Worm (Caenorhabditis elegans): ENCODE data around the gene valv-1.

Gene valv-1

ce11 chrIV:7420913-7421312, 24.2 kb downstream of the valv-1 start, which contains the start of gene srtx-1:
TSS of gene srtx-1 (plus strand) at chrIV:7421213.
- TF ChIP-seq lin-32 (GFP tag; optimal IDR thresholded peaks at IDR 0.05) (no peak), pha-4 (tag; optimal IDR thresholded peaks at IDR 0.05) (no peak), nhr-237 (tag; optimal IDR thresholded peaks at IDR 0.05) (no peak), unc-39 (tag; optimal IDR thresholded peaks at IDR 0.05) (no peak), elt-1 (tag; optimal IDR thresholded peaks at IDR 0.05; ENCODE audit: borderline replicate concordance, insufficient read depth) (no peak), mep-1 (tag; optimal IDR thresholded peaks at IDR 0.05) (no peak), zip-8 (tag; optimal IDR thresholded peaks at IDR 0.05) (no peak), flh-1 (GFP tag; optimal IDR thresholded peaks at IDR 0.05) (no peak), nhr-28 (tag; optimal IDR thresholded peaks at IDR 0.05) (no peak), nhr-76 (tag; optimal IDR thresholded peaks at IDR 0.05) (no peak), sptf-1 (tag; optimal IDR thresholded peaks at IDR 0.05) (no peak), elt-3 (tag; optimal IDR thresholded peaks at IDR 0.05) (no peak), sem-2 (GFP tag; optimal IDR thresholded peaks at IDR 0.05) (no peak), tbx-8 (GFP tag; optimal IDR thresholded peaks at IDR 0.05) (no peak), bed-3 (GFP tag; optimal IDR thresholded peaks at IDR 0.05) (no peak), unc-120 (tag; optimal IDR thresholded peaks at IDR 0.05; ENCODE audit: poor library complexity, severe bottlenecking) (no peak), ham-2 (GFP tag; optimal IDR thresholded peaks at IDR 0.05) (no peak)

ce11 chrIV:7418818-7419217, 26.3 kb downstream of the valv-1 start, which contains the start of gene B0496.6:
TSS of gene B0496.6 (plus strand) at chrIV:7419118.
- TF ChIP-seq sem-2 (GFP tag; optimal IDR thresholded peaks at IDR 0.05) (no peak), nhr-76 (tag; optimal IDR thresholded peaks at IDR 0.05) (no peak), ceh-43 (GFP tag; optimal IDR thresholded peaks at IDR 0.05) (no peak), mab-5 (tag; optimal IDR thresholded peaks at IDR 0.05) (no peak), sptf-1 (tag; optimal IDR thresholded peaks at IDR 0.05) (no peak), lin-32 (GFP tag; optimal IDR thresholded peaks at IDR 0.05) (no peak), mep-1 (tag; optimal IDR thresholded peaks at IDR 0.05) (no peak), nhr-2 (tag; optimal IDR thresholded peaks at IDR 0.05) (no peak), ceh-83 (GFP tag; optimal IDR thresholded peaks at IDR 0.05) (no peak), blmp-1 (tag; optimal IDR thresholded peaks at IDR 0.05) (no peak), cnd-1 (tag; optimal IDR thresholded peaks at IDR 0.05) (no peak), zip-8 (tag; optimal IDR thresholded peaks at IDR 0.05) (no peak), snpc-4 (tag; optimal IDR thresholded peaks at IDR 0.05) (no peak), nhr-12 (tag; optimal IDR thresholded peaks at IDR 0.05) (no peak), hlh-1 (tag; optimal IDR thresholded peaks at IDR 0.05) (no peak), ces-1 (GFP tag; optimal IDR thresholded peaks at IDR 0.05) (no peak), unc-120 (tag; optimal IDR thresholded peaks at IDR 0.05; ENCODE audit: poor library complexity, severe bottlenecking) (no peak)

- TF ChIP-seq ces-1 (GFP tag; optimal IDR thresholded peaks at IDR 0.05) (peak; percentile 77), nhr-12 (tag; optimal IDR thresholded peaks at IDR 0.05) (no peak)
Measured at ce11 chrIV:7414163-7414562, 31.0 kb downstream of the valv-1 start.

ce11 chrIV:7413573-7413972, 31.6 kb downstream of the valv-1 start:
- TF ChIP-seq ceh-83 (GFP tag; optimal IDR thresholded peaks at IDR 0.05) (no peak), lin-13 (tag; optimal IDR thresholded peaks at IDR 0.05) (no peak), unc-120 (tag; optimal IDR thresholded peaks at IDR 0.05; ENCODE audit: poor library complexity, severe bottlenecking) (no peak), mls-2 (tag; optimal IDR thresholded peaks at IDR 0.05) (no peak), ham-2 (GFP tag; optimal IDR thresholded peaks at IDR 0.05) (no peak), mep-1 (tag; optimal IDR thresholded peaks at IDR 0.05) (no peak), lsy-2 (tag; optimal IDR thresholded peaks at IDR 0.05) (no peak), ztf-11 (tag; optimal IDR thresholded peaks at IDR 0.05) (no peak), sptf-1 (tag; optimal IDR thresholded peaks at IDR 0.05) (no peak), ceh-43 (GFP tag; optimal IDR thresholded peaks at IDR 0.05) (no peak), lin-32 (GFP tag; optimal IDR thresholded peaks at IDR 0.05) (no peak)

- TF ChIP-seq pha-4 (tag; optimal IDR thresholded peaks at IDR 0.05) (no peak), ces-1 (GFP tag; optimal IDR thresholded peaks at IDR 0.05) (peak; percentile 24)
Measured at ce11 chrIV:7407301-7407700, 37.8 kb downstream of the valv-1 start.

ce11 chrIV:7406690-7407089, 38.4 kb downstream of the valv-1 start:
- peak; percentile 62 for TF ChIP-seq hlh-1 (tag; optimal IDR thresholded peaks at IDR 0.05)
- TF ChIP-seq unc-120 (tag; optimal IDR thresholded peaks at IDR 0.05; ENCODE audit: poor library complexity, severe bottlenecking) = peak; percentile 19
- no peak for TF ChIP-seq ztf-11 (tag; optimal IDR thresholded peaks at IDR 0.05)
- peak; percentile 6 for TF ChIP-seq unc-62 (GFP tag; optimal IDR thresholded peaks at IDR 0.05)

Data from whole organism, mixed stage, embryonic.